Worm (Caenorhabditis elegans) whole organism, L2 larva: ENCODE data around the gene fbxb-79.

Experiments used
- ZK546.5 ChIP-seq: sonication (generic microtip); optimal IDR thresholded peaks from 2 replicates; lab custom pipeline; 2017; ENCODE audit warnings: missing biosample characterization, missing genetic modification characterization
- dmd-4 ChIP-seq: sonication (generic microtip); optimal IDR thresholded peaks from 2 replicates; lab custom pipeline; 2017; ENCODE audit warnings: missing biosample characterization, missing genetic modification characterization
- egl-27 ChIP-seq: sonication (generic microtip); optimal IDR thresholded peaks from 3 replicates; lab custom pipeline; 2017; ENCODE audit warnings: missing biosample characterization, missing genetic modification reagents, missing genetic modification characterization
- elt-1 ChIP-seq: fragments of 150-350 bp; optimal IDR thresholded peaks from 2 replicates; lab custom pipeline; 2014; ENCODE audit warnings: missing biosample characterization, missing genetic modification characterization
- fos-1 ChIP-seq: fragments of 150-350 bp; optimal IDR thresholded peaks from 2 replicates; lab custom pipeline; 2014; ENCODE audit warnings: missing biosample characterization, missing genetic modification characterization
- gmeb-1 ChIP-seq: fragments of 150-350 bp; optimal IDR thresholded peaks from 2 replicates; lab custom pipeline; 2014; ENCODE audit warnings: missing biosample characterization, missing genetic modification characterization
- lin-39 ChIP-seq: fragments of 150-350 bp; optimal IDR thresholded peaks from 2 replicates; lab custom pipeline; 2014; ENCODE audit warnings: missing biosample characterization, missing genetic modification reagents, missing genetic modification characterization
- mdl-1 ChIP-seq, 2 experiments: fragments of 150-350 bp in 1 of 2; sonication (generic microtip) in 1 of 2; optimal IDR thresholded peaks; 2 replicates each; lab custom pipeline; 2017; ENCODE audit warnings: missing biosample characterization in 2 of 2, missing genetic modification characterization in 2 of 2
- nhr-12 ChIP-seq: fragments of 150-350 bp; optimal IDR thresholded peaks from 2 replicates; lab custom pipeline; 2014; ENCODE audit warnings: missing biosample characterization, missing genetic modification characterization
- nhr-23 ChIP-seq: fragments of 150-350 bp; optimal IDR thresholded peaks from 2 replicates; lab custom pipeline; 2014; ENCODE audit warnings: missing biosample characterization, missing genetic modification reagents, missing genetic modification characterization
- sma-9 ChIP-seq, 2 experiments: fragments of 150-350 bp in 1 of 2; sonication (generic microtip) in 1 of 2; optimal IDR thresholded peaks; 2 replicates each; lab custom pipeline; 2014 to 2016; ENCODE audit warnings: missing genetic modification characterization in 2 of 2, mild to moderate bottlenecking in 1 of 2, missing biosample characterization in 1 of 2, missing compliant biosample characterization in 1 of 2, missing genetic modification reagents in 1 of 2, moderate library complexity in 1 of 2
- snpc-4 ChIP-seq: fragments of 150-350 bp; optimal IDR thresholded peaks from 2 replicates; lab custom pipeline; 2014; ENCODE audit warnings: missing biosample characterization, missing genetic modification characterization
- unc-62 ChIP-seq: fragments of 150-350 bp; optimal IDR thresholded peaks from 2 replicates; lab custom pipeline; 2014; ENCODE audit warnings: missing biosample characterization, missing genetic modification reagents, missing genetic modification characterization
- ztf-11 ChIP-seq: sonication (generic microtip); optimal IDR thresholded peaks from 2 replicates; lab custom pipeline; 2017; ENCODE audit warnings: missing biosample characterization, missing genetic modification characterization

ce11 chrIV:11230069-11230468, 40.8 kb upstream of the fbxb-79 start, which contains the start of gene best-7:
- TF ChIP-seq unc-62: no peak
- no peak for TF ChIP-seq nhr-23 (tag; lab: Kevin White, UChicago)
- TF ChIP-seq fos-1 (tag; lab: Kevin White, UChicago): no peak
- TF ChIP-seq ZK546.5: no peak
- TF ChIP-seq sma-9 (GFP tag; optimal IDR thresholded peaks at IDR 0.05; lab: Kevin White, UChicago): no peak
- no peak for TF ChIP-seq sma-9 (tag; optimal IDR thresholded peaks at IDR 0.05; lab: Kevin White, UChicago)
- TF ChIP-seq mdl-1 (tag; optimal IDR thresholded peaks at IDR 0.05; lab: Kevin White, UChicago): no peak
- no peak for TF ChIP-seq lin-39 (tag; lab: Kevin White, UChicago)
- TF ChIP-seq ztf-11 (tag; lab: Kevin White, UChicago): no peak
- TF ChIP-seq elt-1 (tag; lab: Kevin White, UChicago): no peak
- TF ChIP-seq snpc-4 (tag; lab: Kevin White, UChicago): no peak
- no peak for TF ChIP-seq nhr-12 (tag; lab: Kevin White, UChicago)
- TF ChIP-seq dmd-4 (tag; lab: Kevin White, UChicago): no peak
- no peak for TF ChIP-seq gmeb-1 (tag; lab: Kevin White, UChicago)
- TF ChIP-seq egl-27: no peak
